Worm (Caenorhabditis elegans): ENCODE measurements around the gene T01D1.5.

ce11 chrII:152283-152682, 36.6 kb downstream of the T01D1.5 start, which contains the start of gene T25D3.3:
- TF ChIP-seq lsy-12 (tag; optimal IDR thresholded peaks at IDR 0.05) (no peak), ceh-28 (tag; optimal IDR thresholded peaks at IDR 0.05) (no peak), unc-62 (GFP tag; optimal IDR thresholded peaks at IDR 0.05) (no peak), nhr-12 (tag; optimal IDR thresholded peaks at IDR 0.05) (no peak), tbx-2 (tag; optimal IDR thresholded peaks at IDR 0.05) (no peak), zag-1 (tag; optimal IDR thresholded peaks at IDR 0.05) (no peak), ceh-82 (tag; optimal IDR thresholded peaks at IDR 0.05) (no peak)

Data from whole organism, L3 larva.